Fruit fly (Drosophila melanogaster) whole organism, embryonic: Measurements from ENCODE around the gene Mst89B.

ENCODE experiments used
- BEAF-32 ChIP-seq: fragments of 200-800 bp; sonication (Bioruptor generic); optimal IDR thresholded peaks from 3 replicates; lab custom pipeline; 2017; ENCODE audit warnings: missing biosample characterization, missing genetic modification characterization, mild to moderate bottlenecking, moderate library complexity, missing genetic modification reagents
- CG10959 ChIP-seq: fragments of 200-800 bp; sonication (Bioruptor generic); IDR thresholded peaks from 2 replicates; pipeline ENCODE4 v1.3.6; 2022; ENCODE audit warnings: missing biosample characterization, missing genetic modification characterization
- CG13775 ChIP-seq: fragments of 200-800 bp; sonication (Bioruptor generic); optimal IDR thresholded peaks from 3 replicates; lab custom pipeline; 2017; ENCODE audit warnings: missing biosample characterization, mild to moderate bottlenecking, missing genetic modification characterization
- CG14014 ChIP-seq: fragments of 200-800 bp; sonication (Bioruptor generic); IDR thresholded peaks from 2 replicates; pipeline ENCODE4 v1.3.6; 2022; ENCODE audit warnings: missing biosample characterization, missing genetic modification characterization
- CG1832 ChIP-seq: fragments of 200-800 bp; sonication (Bioruptor generic); optimal IDR thresholded peaks from 2 replicates; lab custom pipeline; 2017; ENCODE audit warnings: missing biosample characterization, mild to moderate bottlenecking, missing genetic modification characterization, inconsistent platforms
- CG18764 ChIP-seq: fragments of 200-800 bp; sonication (Bioruptor generic); optimal IDR thresholded peaks from 3 replicates; lab custom pipeline; 2016; ENCODE audit warnings: missing biosample characterization, missing genetic modification characterization
- CG2199 ChIP-seq: fragments of 200-800 bp; sonication (Bioruptor generic); IDR thresholded peaks from 3 replicates; pipeline ENCODE4 v1.3.6; 2022; ENCODE audit warnings: missing biosample characterization, missing genetic modification characterization
- CG2678 ChIP-seq: fragments of 200-800 bp; sonication (Bioruptor generic); optimal IDR thresholded peaks from 3 replicates; lab custom pipeline; 2019; ENCODE audit warnings: missing biosample characterization, mild to moderate bottlenecking, missing genetic modification characterization, moderate library complexity
- CG3281 ChIP-seq: fragments of 200-800 bp; sonication (Bioruptor generic); optimal IDR thresholded peaks from 3 replicates; lab custom pipeline; 2017; ENCODE audit warnings: missing biosample characterization, mild to moderate bottlenecking, missing genetic modification characterization
- CG4707 ChIP-seq: fragments of 200-800 bp; sonication (Bioruptor generic); optimal IDR thresholded peaks from 2 replicates; lab custom pipeline; 2018; ENCODE audit warnings: missing biosample characterization, mild to moderate bottlenecking, missing genetic modification characterization, moderate library complexity
- CG4730 ChIP-seq: fragments of 200-800 bp; sonication (Bioruptor generic); IDR thresholded peaks from 2 replicates; pipeline ENCODE4 v1.3.6; 2022; ENCODE audit warnings: missing biosample characterization, missing genetic modification characterization
- CG6654 ChIP-seq: fragments of 200-800 bp; sonication (Bioruptor generic); optimal IDR thresholded peaks from 2 replicates; lab custom pipeline; 2017; ENCODE audit warnings: missing biosample characterization, mild to moderate bottlenecking, missing genetic modification characterization
- CG8924 ChIP-seq: fragments of 200-800 bp; optimal IDR thresholded peaks from 3 replicates; lab custom pipeline; 2019; ENCODE audit warnings: missing biosample characterization, mild to moderate bottlenecking, missing genetic modification characterization, moderate library complexity
- CG9609 ChIP-seq: fragments of 200-800 bp; sonication (Bioruptor generic); optimal IDR thresholded peaks from 3 replicates; lab custom pipeline; 2016; ENCODE audit warnings: missing biosample characterization, missing genetic modification characterization
- Chrac-16 ChIP-seq: fragments of 200-800 bp; sonication (Bioruptor generic); optimal IDR thresholded peaks from 3 replicates; lab custom pipeline; 2016; ENCODE audit warnings: missing biosample characterization, missing genetic modification characterization
- CrebB ChIP-seq: fragments of 200-800 bp; sonication (Bioruptor generic); optimal IDR thresholded peaks from 3 replicates; lab custom pipeline; 2018; ENCODE audit warnings: missing biosample characterization, mild to moderate bottlenecking, missing genetic modification characterization
- Dad ChIP-seq: fragments of 200-800 bp; sonication (Bioruptor generic); optimal IDR thresholded peaks from 3 replicates; lab custom pipeline; 2016; ENCODE audit warnings: missing biosample characterization, missing genetic modification characterization
- Dref ChIP-seq: fragments of 200-800 bp; sonication (Bioruptor generic); IDR thresholded peaks from 2 replicates; pipeline ENCODE4 v1.3.6; 2022; ENCODE audit warnings: missing biosample characterization, missing genetic modification characterization
- Ets65A ChIP-seq: fragments of 200-800 bp; sonication (Bioruptor generic); peaks from one replicate; lab custom pipeline; 2016; ENCODE audit warnings: missing biosample characterization, missing genetic modification characterization
- GATAe ChIP-seq: fragments of 200-800 bp; sonication (Bioruptor generic); conservative IDR thresholded peaks from 2 replicates; pipeline ENCODE4 v1.3.6; 2022; ENCODE audit warnings: missing biosample characterization, missing genetic modification characterization
- Gug ChIP-seq: fragments of 200-800 bp; sonication (Bioruptor generic); IDR thresholded peaks from 4 replicates; pipeline ENCODE4 v1.3.6; 2022; ENCODE audit warnings: missing biosample characterization, missing genetic modification characterization
- Lhr ChIP-seq: fragments of 200-800 bp; sonication (Bioruptor generic); optimal IDR thresholded peaks from 3 replicates; lab custom pipeline; 2017; ENCODE audit warnings: mild to moderate bottlenecking, missing biosample characterization, missing genetic modification reagents, missing genetic modification characterization
- MBD-R2 ChIP-seq: fragments of 200-800 bp; sonication (Bioruptor generic); IDR thresholded peaks from 2 replicates; pipeline ENCODE4 v1.3.6; 2022; ENCODE audit warnings: missing biosample characterization, missing genetic modification characterization
- Meics ChIP-seq: fragments of 200-800 bp; sonication (Bioruptor generic); optimal IDR thresholded peaks from 2 replicates; lab custom pipeline; 2017; ENCODE audit warnings: missing biosample characterization, mild to moderate bottlenecking, missing genetic modification characterization
- Mes4 ChIP-seq: fragments of 200-800 bp; sonication (Bioruptor generic); optimal IDR thresholded peaks from 2 replicates; lab custom pipeline; 2016; ENCODE audit warnings: missing biosample characterization, missing genetic modification characterization
- Sox100B ChIP-seq: fragments of 200-800 bp; sonication (Bioruptor generic); optimal IDR thresholded peaks from 3 replicates; lab custom pipeline; 2018; ENCODE audit warnings: missing biosample characterization, mild to moderate bottlenecking, missing genetic modification characterization
- Ssrp ChIP-seq: fragments of 200-800 bp; sonication (Bioruptor generic); optimal IDR thresholded peaks from 2 replicates; lab custom pipeline; 2018; ENCODE audit warnings: missing biosample characterization, mild to moderate bottlenecking, missing genetic modification characterization, moderate library complexity
- cas ChIP-seq: fragments of 200-800 bp; sonication (Bioruptor generic); IDR thresholded peaks from 2 replicates; pipeline ENCODE4 v1.3.6; 2022; ENCODE audit warnings: missing biosample characterization, missing genetic modification characterization
- chif ChIP-seq, 2 experiments: fragments of 200-800 bp; sonication (Bioruptor generic); optimal IDR thresholded peaks; 3 replicates each; lab custom pipeline; 2016; ENCODE audit warnings: missing biosample characterization in 2 of 2, missing genetic modification characterization in 2 of 2
- croc ChIP-seq: fragments of 200-800 bp; sonication (Bioruptor generic); conservative IDR thresholded peaks from 3 replicates; pipeline ENCODE4 v1.3.6; 2022; ENCODE audit warnings: missing biosample characterization, missing genetic modification characterization
- crol ChIP-seq: fragments of 200-800 bp; sonication (Bioruptor generic); IDR thresholded peaks from 2 replicates; pipeline ENCODE4 v1.3.6; 2022; ENCODE audit warnings: missing biosample characterization, missing genetic modification characterization
- danr ChIP-seq: fragments of 200-800 bp; sonication (Bioruptor generic); IDR thresholded peaks from 2 replicates; pipeline ENCODE4 v1.3.6; 2022; ENCODE audit warnings: missing biosample characterization, missing genetic modification characterization
- eve ChIP-seq, 2 experiments: fragments of >200 bp; optimal IDR thresholded peaks; 2 replicates each; lab custom pipeline; 2017; ENCODE audit warnings: missing biosample characterization in 2 of 2, missing genetic modification characterization in 2 of 2
- her ChIP-seq: fragments of 200-800 bp; sonication (Bioruptor generic); optimal IDR thresholded peaks from 2 replicates; lab custom pipeline; 2016; ENCODE audit warnings: missing biosample characterization, missing genetic modification characterization
- hkb ChIP-seq, 2 experiments: fragments of 200-800 bp in 1 of 2; fragments of >200 bp in 1 of 2; sonication (Bioruptor generic) in 1 of 2; IDR thresholded peaks in 1 of 2; optimal IDR thresholded peaks in 1 of 2; 2 replicates each; pipeline versions ENCODE4 v1.3.6 to Lab custom; 2017 to 2022; ENCODE audit warnings: missing biosample characterization in 1 of 2, missing genetic modification characterization in 1 of 2
- insv ChIP-seq, 2 experiments: fragments of 200-800 bp; sonication (Bioruptor generic); optimal IDR thresholded peaks; 3 replicates each; lab custom pipeline; 2016 to 2018; ENCODE audit warnings: missing biosample characterization in 2 of 2, missing genetic modification characterization in 2 of 2
- lilli ChIP-seq: fragments of 200-800 bp; sonication (Bioruptor generic); optimal IDR thresholded peaks from 3 replicates; lab custom pipeline; 2016; ENCODE audit warnings: missing biosample characterization, missing genetic modification characterization
- lov ChIP-seq, 2 experiments: fragments of 200-800 bp in 1 of 2; fragments of >200 bp in 1 of 2; sonication (Bioruptor generic) in 1 of 2; IDR thresholded peaks in 1 of 2; optimal IDR thresholded peaks in 1 of 2; 2 replicates in 1 of 2; 3 replicates in 1 of 2; pipeline versions ENCODE4 v1.3.6 to Lab custom; 2017 to 2022; ENCODE audit warnings: missing biosample characterization in 1 of 2, missing genetic modification characterization in 1 of 2
- pb ChIP-seq: fragments of 200-800 bp; sonication (Bioruptor generic); optimal IDR thresholded peaks from 3 replicates; lab custom pipeline; 2016; ENCODE audit warnings: missing biosample characterization, missing genetic modification characterization
- pho ChIP-seq: fragments of 200-800 bp; sonication (Bioruptor generic); optimal IDR thresholded peaks from 2 replicates; lab custom pipeline; 2016; ENCODE audit warnings: missing biosample characterization, missing genetic modification characterization
- pros ChIP-seq: fragments of 200-800 bp; sonication (Bioruptor generic); optimal IDR thresholded peaks from 3 replicates; lab custom pipeline; 2019; ENCODE audit warnings: missing biosample characterization, mild to moderate bottlenecking, missing genetic modification characterization, moderate library complexity
- row ChIP-seq: fragments of 200-800 bp; sonication (Bioruptor generic); IDR thresholded peaks from 3 replicates; pipeline ENCODE4 v1.3.6; 2022; ENCODE audit warnings: missing biosample characterization, missing genetic modification characterization
- sens ChIP-seq: fragments of 200-800 bp; sonication (Bioruptor generic); peaks from one replicate; lab custom pipeline; 2016; ENCODE audit warnings: missing biosample characterization, missing genetic modification characterization
- stc ChIP-seq: fragments of 200-800 bp; sonication (Bioruptor generic); IDR thresholded peaks from 2 replicates; pipeline ENCODE4 v1.3.6; 2022; ENCODE audit warnings: missing biosample characterization, missing genetic modification characterization
- tin ChIP-seq: fragments of 200-800 bp; sonication (Bioruptor generic); optimal IDR thresholded peaks from 3 replicates; lab custom pipeline; 2016; ENCODE audit warnings: missing biosample characterization, missing genetic modification characterization
- tna ChIP-seq: fragments of 200-800 bp; sonication (Bioruptor generic); IDR thresholded peaks from 2 replicates; pipeline ENCODE4 v1.3.6; 2022; ENCODE audit warnings: missing biosample characterization, missing genetic modification characterization; ENCODE audit not compliant: partially characterized antibody
- twi ChIP-seq: fragments of 200-800 bp; optimal IDR thresholded peaks from 2 replicates; lab custom pipeline; 2019; ENCODE audit warnings: missing biosample characterization, mild to moderate bottlenecking, missing genetic modification characterization, moderate library complexity
- zf30C ChIP-seq: fragments of 200-800 bp; sonication (Bioruptor generic); optimal IDR thresholded peaks from 3 replicates; lab custom pipeline; 2018; ENCODE audit warnings: missing biosample characterization, mild to moderate bottlenecking, missing genetic modification characterization
- zfh1 ChIP-seq: fragments of 200-800 bp; sonication (Bioruptor generic); IDR thresholded peaks from 3 replicates; pipeline ENCODE4 v1.3.6; 2022; ENCODE audit warnings: missing biosample characterization, missing genetic modification characterization

Mst89B gene

DNA sequence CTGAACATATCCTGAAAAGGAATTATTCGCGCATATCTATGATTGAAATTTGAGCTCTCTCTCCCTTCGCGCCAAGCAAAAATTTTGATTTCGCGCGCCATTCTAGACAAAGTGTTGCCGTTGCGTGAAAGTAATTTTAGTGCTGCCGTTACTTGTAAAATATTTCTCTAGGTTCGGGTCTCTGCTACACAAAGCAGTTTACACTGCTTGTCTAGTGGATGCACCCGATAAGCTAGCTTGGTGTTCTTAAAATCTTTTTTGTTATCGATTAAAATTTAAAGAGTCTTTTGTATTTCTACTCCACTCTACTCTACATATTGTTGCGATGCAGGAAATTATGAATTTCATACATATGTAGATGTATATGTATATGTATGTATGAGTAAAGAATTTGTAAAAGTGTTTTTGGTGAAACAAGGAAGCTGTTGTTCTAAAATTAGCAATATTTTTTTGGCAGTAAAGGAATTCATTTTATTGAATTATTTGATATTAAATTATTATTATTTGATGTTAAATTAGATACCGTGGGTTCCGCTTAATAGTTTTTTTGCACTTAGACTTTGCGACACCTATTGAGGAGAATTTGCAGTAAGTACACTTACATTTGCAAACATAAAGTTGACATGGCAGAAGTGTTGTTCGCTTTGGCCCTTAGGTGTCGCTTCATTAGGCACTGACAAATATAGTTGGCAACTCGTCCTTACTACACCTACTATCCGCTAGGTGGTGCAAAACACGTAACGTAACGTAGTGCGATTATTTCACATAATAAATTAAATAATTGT lies 6.2 kb upstream of the Mst89B start (continued):
- TF ChIP-seq chif (GFP tag; optimal IDR thresholded peaks at IDR 0.05; lab: Kevin White, UChicago) (peak; percentile 51 to 68), CG9609 (peak; percentile 72), CG3281 (GFP tag; lab: Kevin White, UChicago) (peak; percentile 44), danr (GFP tag; lab: Robert Waterston, UW) (no peak), eve (GFP tag; optimal IDR thresholded peaks at IDR 0.05; lab: Kevin White, UChicago) (no peak), CG4707 (GFP tag; lab: Kevin White, UChicago) (peak; percentile 85), MBD-R2 (no peak), Lhr (GFP tag; lab: Kevin White, UChicago) (peak; percentile 95), hkb (optimal IDR thresholded peaks at IDR 0.05; lab: Kevin White, UChicago) (no peak), hkb (GFP tag; IDR thresholded peaks at IDR 0.05; lab: Robert Waterston, UW) (peak; percentile 69), Mes4 (GFP tag; lab: Kevin White, UChicago) (peak; percentile 64), her (GFP tag; lab: Kevin White, UChicago) (peak; percentile 62), insv (GFP tag; optimal IDR thresholded peaks at IDR 0.05; lab: Kevin White, UChicago) (peak in 1 of 2 experiments; percentile 66), pb (GFP tag; lab: Kevin White, UChicago) (peak; percentile 43), lov (optimal IDR thresholded peaks at IDR 0.05; lab: Kevin White, UChicago) (no peak), lov (GFP tag; IDR thresholded peaks at IDR 0.05; lab: Robert Waterston, UW) (peak; percentile 74; the same call in 1 of the 3 replicates), lilli (GFP tag; lab: Kevin White, UChicago) (peak; percentile 75), Ets65A (peak; percentile 95), pho (GFP tag; lab: Kevin White, UChicago) (no peak), GATAe (GFP tag; lab: Robert Waterston, UW) (no peak), CG8924 (tag; lab: Kevin White, UChicago) (no peak), CG2678 (no peak), Dad (GFP tag; lab: Kevin White, UChicago) (peak; percentile 58), Dref (GFP tag; lab: Robert Waterston, UW) (peak; percentile 88), BEAF-32 (peak; percentile 67), CG18764 (peak; percentile 63), CG4730 (GFP tag; lab: Robert Waterston, UW) (peak; percentile 60), CG6654 (peak; percentile 34), zf30C (no peak), CrebB (peak; percentile 23), tna (GFP tag; lab: Robert Waterston, UW) (no peak; the same call in 1 of the 2 replicates), sens (GFP tag; lab: Kevin White, UChicago) (peak; percentile 69), CG10959 (GFP tag; lab: Robert Waterston, UW) (peak; percentile 80), pros (no peak), Gug (GFP tag; lab: Robert Waterston, UW) (peak; percentile 50; the same call in 2 of the 4 replicates), twi (tag; lab: Kevin White, UChicago) (peak; percentile 16), stc (GFP tag; lab: Robert Waterston, UW) (peak; percentile 35; the same call in 1 of the 2 replicates), CG13775 (GFP tag; lab: Kevin White, UChicago) (peak; percentile 58), zfh1 (peak; percentile 69; the same call in 2 of the 3 replicates), crol (no peak), Sox100B (no peak), croc (GFP tag; lab: Robert Waterston, UW) (peak; percentile 14; the same call in 1 of the 3 replicates), CG14014 (GFP tag; lab: Robert Waterston, UW) (peak; percentile 45), tin (GFP tag; lab: Kevin White, UChicago) (peak; percentile 82), CG1832 (GFP tag; lab: Kevin White, UChicago) (no peak), Meics (no peak), CG2199 (GFP tag; lab: Robert Waterston, UW) (0 out of 3 replicates have a peak, but pooled peaks have one; percentile 62), row (peak; percentile 34; the same call in 1 of the 3 replicates), Chrac-16 (GFP tag; lab: Kevin White, UChicago) (peak; percentile 73), Ssrp (peak; percentile 33), cas (GFP tag; lab: Robert Waterston, UW) (no peak)
